Worm (Caenorhabditis elegans): ENCODE data around the gene F07C3.9.

F07C3.9 gene

DNA sequence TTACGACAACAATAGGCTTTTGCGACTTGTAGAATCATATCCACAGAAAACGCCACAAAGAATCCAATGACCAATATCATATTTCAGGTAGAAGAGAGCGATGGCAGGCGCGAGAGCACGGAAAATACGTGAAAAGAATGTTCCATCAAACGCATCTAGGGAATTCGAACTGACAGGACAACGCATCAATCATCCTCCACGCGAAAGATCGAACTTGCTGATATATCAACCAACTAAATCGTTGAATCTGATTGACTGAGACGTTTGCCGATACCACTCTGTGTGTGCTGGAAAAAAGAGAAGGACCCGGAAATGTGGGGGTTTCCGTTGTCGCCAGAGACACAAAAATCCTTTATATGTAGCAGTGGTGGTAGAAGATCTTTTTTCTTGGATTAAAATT is 36.2 kb downstream of the F07C3.9 start:
- TF ChIP-seq lin-14 (GFP tag; optimal IDR thresholded peaks at IDR 0.05) (peak; percentile 21), isw-1 (GFP tag; IDR thresholded peaks at IDR 0.05) (no peak), sup-37 (GFP tag; optimal IDR thresholded peaks at IDR 0.05) (no peak), nhr-85 (tag) (peak; percentile 38), nhr-76 (tag; optimal IDR thresholded peaks at IDR 0.05) (no peak), ceh-82 (tag; optimal IDR thresholded peaks at IDR 0.05) (peak in 1 of 3 experiments; percentile 1)

ce11 chrV:9217158-9217557 is 37.3 kb downstream of the F07C3.9 start, which contains the start of gene pacs-1:
pacs-1 (minus strand) TSS chrV:9217258.
- TF ChIP-seq hpl-2 (GFP tag; optimal IDR thresholded peaks at IDR 0.05) = no peak
- TF ChIP-seq unc-98 (GFP tag; IDR thresholded peaks at IDR 0.05) = no peak
- TF ChIP-seq aly-2 (tag; optimal IDR thresholded peaks at IDR 0.05) = no peak
- no peak for TF ChIP-seq ceh-90 (tag; optimal IDR thresholded peaks at IDR 0.05)
- TF ChIP-seq egl-13 (tag; optimal IDR thresholded peaks at IDR 0.05) = no peak
- TF ChIP-seq unc-130 (tag; optimal IDR thresholded peaks at IDR 0.05) = no peak
- TF ChIP-seq C34B4.2 (tag; optimal IDR thresholded peaks at IDR 0.05) = no peak
- TF ChIP-seq xbp-1 (tag; optimal IDR thresholded peaks at IDR 0.05) = no peak
- TF ChIP-seq unc-30 (tag; optimal IDR thresholded peaks at IDR 0.05) = no peak
- TF ChIP-seq ceh-8 (GFP tag; optimal IDR thresholded peaks at IDR 0.05) = no peak
- TF ChIP-seq nhr-28 (tag; optimal IDR thresholded peaks at IDR 0.05) = no peak
- TF ChIP-seq egl-27 (tag; optimal IDR thresholded peaks at IDR 0.05) = no peak
- TF ChIP-seq dpl-1 (GFP tag; optimal IDR thresholded peaks at IDR 0.05) = no peak
- TF ChIP-seq snu-23 (GFP tag; optimal IDR thresholded peaks at IDR 0.05) = no peak
- TF ChIP-seq tlp-1 (tag; optimal IDR thresholded peaks at IDR 0.05) = no peak
- no peak for TF ChIP-seq nhr-47 (tag; optimal IDR thresholded peaks at IDR 0.05)
- TF ChIP-seq efl-3 (GFP tag; optimal IDR thresholded peaks at IDR 0.05) = no peak
- TF ChIP-seq snpc-4 (tag; optimal IDR thresholded peaks at IDR 0.05) = no peak
- TF ChIP-seq nhr-90 (tag; optimal IDR thresholded peaks at IDR 0.05; ENCODE audit: poor library complexity) = no peak
- TF ChIP-seq dsc-1 (tag; optimal IDR thresholded peaks at IDR 0.05) = no peak

ce11 chrV:9213554-9213953 is 40.9 kb downstream of the F07C3.9 start, which contains the start of gene mdt-27:
mdt-27 (minus strand) TSS chrV:9213654.
- TF ChIP-seq unc-30 (tag; optimal IDR thresholded peaks at IDR 0.05) (no peak), elt-2 (tag; optimal IDR thresholded peaks at IDR 0.05) (no peak), xbp-1 (tag; optimal IDR thresholded peaks at IDR 0.05) (no peak), blmp-1 (tag; optimal IDR thresholded peaks at IDR 0.05) (no peak), aly-2 (tag; optimal IDR thresholded peaks at IDR 0.05) (no peak), ceh-90 (tag; optimal IDR thresholded peaks at IDR 0.05) (no peak), lin-39 (tag; optimal IDR thresholded peaks at IDR 0.05) (no peak), C04F5.9 (tag; optimal IDR thresholded peaks at IDR 0.05) (no peak), ceh-8 (GFP tag; optimal IDR thresholded peaks at IDR 0.05) (no peak), nhr-90 (tag; optimal IDR thresholded peaks at IDR 0.05; ENCODE audit: poor library complexity) (no peak), skn-1 (tag; optimal IDR thresholded peaks at IDR 0.05) (no peak), sup-37 (GFP tag; optimal IDR thresholded peaks at IDR 0.05) (no peak), hlh-4 (tag; optimal IDR thresholded peaks at IDR 0.05) (no peak), alr-1 (tag; optimal IDR thresholded peaks at IDR 0.05; ENCODE audit: borderline replicate concordance) (no peak), C34B4.2 (tag; optimal IDR thresholded peaks at IDR 0.05) (no peak)

DNA sequence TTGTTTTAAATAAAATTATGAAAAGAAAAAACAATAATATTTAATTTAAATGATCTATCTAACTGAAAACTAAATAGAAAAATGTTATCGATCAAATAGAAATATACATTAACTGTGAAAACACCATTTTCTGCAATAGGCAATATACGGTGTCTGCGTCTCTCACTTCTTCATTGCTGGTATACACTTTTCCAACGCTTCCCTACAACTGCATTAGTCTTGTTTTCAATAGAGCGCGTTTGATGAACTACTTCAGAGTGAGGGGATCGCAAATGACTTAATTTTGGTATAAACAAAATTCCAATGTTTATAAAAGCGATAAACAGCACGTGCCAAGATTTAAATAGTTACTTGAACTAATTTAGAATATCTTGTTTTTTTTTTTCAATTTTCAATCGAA is 41.9 kb downstream of the F07C3.9 start:
- TF ChIP-seq Y116A8C.19 (tag; optimal IDR thresholded peaks at IDR 0.05; ENCODE audit: borderline replicate concordance) (no peak), pag-3 (tag; optimal IDR thresholded peaks at IDR 0.05; ENCODE audit: borderline replicate concordance, insufficient read depth) (no peak), snpc-4 (tag; optimal IDR thresholded peaks at IDR 0.05) (peak; percentile 63), nhr-77 (tag; optimal IDR thresholded peaks at IDR 0.05) (no peak), mep-1 (tag; optimal IDR thresholded peaks at IDR 0.05) (peak; percentile 91), efl-3 (GFP tag; optimal IDR thresholded peaks at IDR 0.05) (no peak), fkh-8 (tag; optimal IDR thresholded peaks at IDR 0.05) (no peak), unc-86 (tag; optimal IDR thresholded peaks at IDR 0.05) (no peak), unc-98 (GFP tag; IDR thresholded peaks at IDR 0.05) (no peak), efl-1 (optimal IDR thresholded peaks at IDR 0.05) (peak; percentile 65 to 66), efl-1 (GFP tag; optimal IDR thresholded peaks at IDR 0.05 in 1 of 2) (peak; percentile 56 to 64), ceh-90 (tag; optimal IDR thresholded peaks at IDR 0.05) (no peak), lsy-2 (tag; optimal IDR thresholded peaks at IDR 0.05) (peak; percentile 48 to 84), ces-1 (GFP tag; optimal IDR thresholded peaks at IDR 0.05) (no peak), lir-3 (tag; optimal IDR thresholded peaks at IDR 0.05; ENCODE audit: poor library complexity) (peak; percentile 28), sup-37 (GFP tag; optimal IDR thresholded peaks at IDR 0.05) (no peak), mab-9 (GFP tag; IDR thresholded peaks at IDR 0.05) (no peak), tlp-1 (tag; optimal IDR thresholded peaks at IDR 0.05) (no peak), nhr-47 (tag; optimal IDR thresholded peaks at IDR 0.05) (peak; percentile 38), ceh-8 (GFP tag; optimal IDR thresholded peaks at IDR 0.05) (no peak), zip-4 (GFP tag; optimal IDR thresholded peaks at IDR 0.05) (no peak), dsc-1 (tag; optimal IDR thresholded peaks at IDR 0.05) (no peak)
